Worm (Caenorhabditis elegans) whole organism, late embryonic: ENCODE data around the gene gmap-3.

Experiments used
- F13H6.1 ChIP-seq: sonication (generic microtip); optimal IDR thresholded peaks from 2 replicates; lab custom pipeline; 2016; ENCODE audit warnings: missing genetic modification characterization, missing compliant biosample characterization
- Y22D7AL.16 ChIP-seq: sonication (generic microtip); optimal IDR thresholded peaks from 2 replicates; lab custom pipeline; 2016; ENCODE audit warnings: missing genetic modification characterization, missing compliant biosample characterization
- mec-3 ChIP-seq: sonication (generic microtip); optimal IDR thresholded peaks from 2 replicates; lab custom pipeline; 2016; ENCODE audit warnings: borderline replicate concordance, missing genetic modification characterization, missing compliant biosample characterization

- TF ChIP-seq Y22D7AL.16 (tag; lab: Kevin White, UChicago) = no peak
- no peak for TF ChIP-seq F13H6.1 (tag; lab: Kevin White, UChicago)
- no peak for TF ChIP-seq mec-3 (tag; lab: Kevin White, UChicago)
Measured at ce11 chrX:12975595-12976089, 34.9 kb upstream of the gmap-3 start, which contains the start of gene ppk-3.
